Worm (Caenorhabditis elegans): ENCODE measurements around the gene T05H4.4.

ce11 chrV:6464238-6464637, 25.5 kb downstream of the T05H4.4 start:
- TF ChIP-seq ceh-13 (GFP tag; optimal IDR thresholded peaks at IDR 0.05) (no peak), ets-7 (tag; optimal IDR thresholded peaks at IDR 0.05) (no peak), flt-1 (GFP tag; IDR thresholded peaks at IDR 0.05) (no peak)

Measured in whole organism, early embryonic.